Fruit fly (Drosophila melanogaster): ENCODE measurements around the gene Blimp-1.

dm6 chr3L:5642837-5643236, 12.1 kb downstream of the Blimp-1 start:
- TF ChIP-seq h (optimal IDR thresholded peaks at IDR 0.05) (no peak), Myc (optimal IDR thresholded peaks at IDR 0.05) (no peak), psq (optimal IDR thresholded peaks at IDR 0.05) (no peak), insv (optimal IDR thresholded peaks at IDR 0.05) (no peak), ttk (optimal IDR thresholded peaks at IDR 0.05) (no peak)

Measured in Kc167 (cell line).